Worm (Caenorhabditis elegans) whole organism, midembryonic: Measurements from ENCODE around the gene frpr-7.

Experiments
- flt-1 ChIP-seq: fragments of 200-800 bp; sonication (Bioruptor generic); IDR thresholded peaks from 2 replicates; pipeline ENCODE4 v1.3.6; 2022; ENCODE audit warnings: missing genetic modification characterization, missing compliant biosample characterization
- klf-2 ChIP-seq: fragments of 200-800 bp; sonication (Bioruptor generic); conservative IDR thresholded peaks from 2 replicates; pipeline ENCODE4 v1.3.6; 2022; ENCODE audit warnings: missing genetic modification reagents, missing genetic modification characterization, missing compliant biosample characterization
- tab-1 ChIP-seq: fragments of 200-800 bp; sonication (Bioruptor generic); IDR thresholded peaks from 2 replicates; pipeline ENCODE4 v1.3.6; 2022; ENCODE audit warnings: missing genetic modification characterization, missing compliant biosample characterization
- ztf-29 ChIP-seq: fragments of 200-800 bp; sonication (Bioruptor generic); IDR thresholded peaks from 2 replicates; pipeline ENCODE4 v1.3.6; 2022; ENCODE audit warnings: missing genetic modification reagents, missing genetic modification characterization, missing compliant biosample characterization

DNA sequence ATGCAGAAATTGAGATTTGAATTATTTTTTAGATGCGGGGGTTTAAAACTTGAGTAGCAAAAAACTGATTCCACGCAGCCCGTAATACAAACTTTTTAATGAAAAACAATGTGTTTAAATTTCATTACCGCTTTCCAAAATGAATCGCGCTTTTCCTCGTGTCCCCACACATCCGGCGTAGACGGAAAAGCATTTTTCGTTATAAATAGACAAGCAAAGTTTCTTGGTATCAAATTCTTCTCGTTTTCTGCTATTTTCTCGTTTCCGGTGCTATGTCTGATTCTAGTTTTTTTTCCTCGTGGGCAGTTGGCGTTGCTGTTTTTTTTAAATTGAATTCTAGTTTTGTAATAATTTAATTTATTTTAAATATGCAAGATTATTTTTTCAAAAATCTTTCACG is 33.3 kb upstream of the frpr-7 start:
- TF ChIP-seq klf-2, result no peak
- no peak for TF ChIP-seq tab-1 (GFP tag; lab: Robert Waterston, UW)
- TF ChIP-seq ztf-29 (GFP tag; lab: Robert Waterston, UW), result no peak
- no peak for TF ChIP-seq flt-1 (GFP tag; lab: Robert Waterston, UW)
